Fruit fly (Drosophila melanogaster) whole organism, embryonic: ENCODE measurements around the gene CG13075.

ENCODE experiments used
- Adf1 ChIP-seq: fragments of 200-800 bp; sonication (Bioruptor generic); IDR thresholded peaks from 2 replicates; pipeline ENCODE4 v1.3.6; 2022; ENCODE audit warnings: missing biosample characterization, missing genetic modification characterization
- Awh ChIP-seq: fragments of 200-800 bp; sonication (Bioruptor generic); IDR thresholded peaks from 2 replicates; pipeline ENCODE4, ENCODE4 v1.3.6; 2022; ENCODE audit warnings: missing biosample characterization, missing genetic modification characterization
- Bteb2 ChIP-seq: fragments of 200-800 bp; sonication (Bioruptor generic); optimal IDR thresholded peaks from 2 replicates; lab custom pipeline; 2016; ENCODE audit warnings: missing biosample characterization, missing genetic modification characterization
- C15 ChIP-seq: fragments of 200-800 bp; sonication (Bioruptor generic); IDR thresholded peaks from 3 replicates; pipeline ENCODE4 v1.3.6; 2022; ENCODE audit warnings: missing biosample characterization, missing genetic modification characterization
- CG10267 ChIP-seq: fragments of 200-800 bp; sonication (Bioruptor generic); optimal IDR thresholded peaks from 2 replicates; lab custom pipeline; 2018; ENCODE audit warnings: missing biosample characterization, mild to moderate bottlenecking, missing genetic modification characterization, moderate library complexity
- CG10543 ChIP-seq: fragments of 200-800 bp; sonication (Bioruptor generic); optimal IDR thresholded peaks from 3 replicates; lab custom pipeline; 2017; ENCODE audit warnings: missing biosample characterization, mild to moderate bottlenecking, missing genetic modification characterization, moderate library complexity
- CG12104 ChIP-seq: fragments of 200-800 bp; sonication (Bioruptor generic); optimal IDR thresholded peaks from 3 replicates; lab custom pipeline; 2016; ENCODE audit warnings: missing biosample characterization, missing genetic modification characterization
- CG15696 ChIP-seq: fragments of 200-800 bp; sonication (Bioruptor generic); optimal IDR thresholded peaks from 2 replicates; lab custom pipeline; 2019; ENCODE audit warnings: missing biosample characterization, mild to moderate bottlenecking, missing genetic modification characterization, moderate library complexity
- CG1647 ChIP-seq: fragments of 200-800 bp; sonication (Bioruptor generic); optimal IDR thresholded peaks from 3 replicates; lab custom pipeline; 2016; ENCODE audit warnings: missing biosample characterization, missing genetic modification characterization
- CG16815 ChIP-seq: fragments of 200-800 bp; sonication (Bioruptor generic); optimal IDR thresholded peaks from 3 replicates; lab custom pipeline; 2017; ENCODE audit warnings: missing biosample characterization, mild to moderate bottlenecking, missing genetic modification characterization
- CG18619 ChIP-seq: fragments of 200-800 bp; sonication (Bioruptor generic); optimal IDR thresholded peaks from 3 replicates; lab custom pipeline; 2017; ENCODE audit warnings: missing biosample characterization, mild to moderate bottlenecking, missing genetic modification characterization
- CG3726 ChIP-seq: fragments of 200-800 bp; sonication (Bioruptor generic); IDR thresholded peaks from 3 replicates; pipeline ENCODE4, ENCODE4 v1.3.6; 2022; ENCODE audit warnings: missing biosample characterization, missing genetic modification characterization
- CG7963 ChIP-seq: fragments of 200-800 bp; sonication (Bioruptor generic); IDR thresholded peaks from 3 replicates; pipeline ENCODE4 v1.3.6; 2022; ENCODE audit warnings: missing biosample characterization, missing genetic modification characterization; ENCODE audit not compliant: partially characterized antibody
- CG7987 ChIP-seq: fragments of 200-800 bp; sonication (Bioruptor generic); optimal IDR thresholded peaks from 2 replicates; lab custom pipeline; 2018; ENCODE audit warnings: missing biosample characterization, mild to moderate bottlenecking, missing genetic modification characterization, moderate library complexity
- CG8924 ChIP-seq: fragments of 200-800 bp; optimal IDR thresholded peaks from 3 replicates; lab custom pipeline; 2019; ENCODE audit warnings: missing biosample characterization, mild to moderate bottlenecking, missing genetic modification characterization, moderate library complexity
- CG9609 ChIP-seq: fragments of 200-800 bp; sonication (Bioruptor generic); optimal IDR thresholded peaks from 3 replicates; lab custom pipeline; 2016; ENCODE audit warnings: missing biosample characterization, missing genetic modification characterization
- CG9932 ChIP-seq: fragments of 200-800 bp; sonication (Bioruptor generic); IDR thresholded peaks from 2 replicates; pipeline ENCODE4 v1.3.6; 2022; ENCODE audit warnings: missing biosample characterization, missing genetic modification characterization
- CHES-1-like ChIP-seq: fragments of 200-800 bp; sonication (Bioruptor generic); optimal IDR thresholded peaks from 2 replicates; lab custom pipeline; 2016; ENCODE audit warnings: missing biosample characterization, missing genetic modification characterization
- CTCF ChIP-seq: fragments of 200-800 bp; sonication (Bioruptor generic); optimal IDR thresholded peaks from 2 replicates; lab custom pipeline; 2017; ENCODE audit warnings: missing biosample characterization, mild to moderate bottlenecking, missing genetic modification characterization, moderate library complexity
- Chrac-16 ChIP-seq: fragments of 200-800 bp; sonication (Bioruptor generic); optimal IDR thresholded peaks from 3 replicates; lab custom pipeline; 2016; ENCODE audit warnings: missing biosample characterization, missing genetic modification characterization
- Dip3 ChIP-seq: fragments of 200-800 bp; sonication (Bioruptor generic); optimal IDR thresholded peaks from 3 replicates; lab custom pipeline; 2016; ENCODE audit warnings: missing biosample characterization, missing genetic modification characterization
- ERR ChIP-seq: fragments of 200-800 bp; sonication (Bioruptor generic); optimal IDR thresholded peaks from 2 replicates; lab custom pipeline; 2016; ENCODE audit warnings: missing biosample characterization, missing genetic modification characterization
- Eip74EF ChIP-seq, 2 experiments: fragments of 200-800 bp in 1 of 2; fragments of >200 bp in 1 of 2; sonication (Bioruptor generic) in 1 of 2; optimal IDR thresholded peaks; 2 replicates each; lab custom pipeline; 2017 to 2019; ENCODE audit warnings: missing biosample characterization in 2 of 2, missing genetic modification characterization in 2 of 2, mild to moderate bottlenecking in 1 of 2, moderate library complexity in 1 of 2
- Hmr ChIP-seq: fragments of 200-800 bp; sonication (Bioruptor generic); optimal IDR thresholded peaks from 3 replicates; lab custom pipeline; 2017; ENCODE audit warnings: mild to moderate bottlenecking, missing biosample characterization, missing genetic modification reagents, missing genetic modification characterization
- Jarid2 ChIP-seq: fragments of 200-800 bp; sonication (Bioruptor generic); optimal IDR thresholded peaks from 3 replicates; lab custom pipeline; 2017; ENCODE audit warnings: mild to moderate bottlenecking, missing biosample characterization, missing genetic modification reagents, missing genetic modification characterization
- Kr ChIP-seq: fragments of 200-800 bp; sonication (Bioruptor generic); optimal IDR thresholded peaks from 2 replicates; lab custom pipeline; 2017; ENCODE audit warnings: missing biosample characterization, mild to moderate bottlenecking, missing genetic modification characterization
- Max ChIP-seq: fragments of 200-800 bp; sonication (Bioruptor generic); optimal IDR thresholded peaks from 2 replicates; lab custom pipeline; 2016; ENCODE audit warnings: missing biosample characterization, mild to moderate bottlenecking, missing genetic modification characterization
- Oli ChIP-seq: fragments of 200-800 bp; sonication (Bioruptor generic); optimal IDR thresholded peaks from 2 replicates; lab custom pipeline; 2018; ENCODE audit warnings: missing biosample characterization, mild to moderate bottlenecking, missing genetic modification characterization, moderate library complexity
- Trl ChIP-seq, 3 experiments: fragments of >200 bp in 2 of 3; fragments of 200-800 bp in 1 of 3; sonication (Bioruptor generic) in 1 of 3; optimal IDR thresholded peaks; 2 replicates in 1 of 3; 3 replicates in 2 of 3; lab custom pipeline; 2016 to 2017; ENCODE audit warnings: missing biosample characterization in 1 of 3, missing genetic modification characterization in 1 of 3
- Vsx1 ChIP-seq: fragments of 200-800 bp; sonication (Bioruptor generic); optimal IDR thresholded peaks from 2 replicates; lab custom pipeline; 2017; ENCODE audit warnings: missing biosample characterization, mild to moderate bottlenecking, missing genetic modification characterization, missing genetic modification reagents
- ac ChIP-seq: fragments of 200-800 bp; sonication (Bioruptor generic); optimal IDR thresholded peaks from 3 replicates; lab custom pipeline; 2017; ENCODE audit warnings: missing biosample characterization, mild to moderate bottlenecking, missing genetic modification characterization
- br ChIP-seq: fragments of >200 bp; optimal IDR thresholded peaks from 2 replicates; lab custom pipeline; 2017
- crc ChIP-seq: fragments of 200-800 bp; sonication (Bioruptor generic); optimal IDR thresholded peaks from 2 replicates; lab custom pipeline; 2016; ENCODE audit warnings: missing biosample characterization, missing genetic modification characterization
- dati ChIP-seq: fragments of 200-800 bp; sonication (Bioruptor generic); IDR thresholded peaks from 2 replicates; pipeline ENCODE4 v1.3.6; 2022; ENCODE audit warnings: missing biosample characterization, missing genetic modification characterization
- fd3F ChIP-seq: fragments of 200-800 bp; sonication (Bioruptor generic); optimal IDR thresholded peaks from 2 replicates; lab custom pipeline; 2018; ENCODE audit warnings: missing biosample characterization, mild to moderate bottlenecking, missing genetic modification characterization, moderate library complexity
- gem ChIP-seq: fragments of 200-800 bp; sonication (Bioruptor generic); optimal IDR thresholded peaks from 2 replicates; lab custom pipeline; 2019; ENCODE audit warnings: missing biosample characterization, mild to moderate bottlenecking, missing genetic modification characterization, moderate library complexity
- gsb-n ChIP-seq: fragments of 200-800 bp; sonication (Bioruptor generic); optimal IDR thresholded peaks from 3 replicates; lab custom pipeline; 2018; ENCODE audit warnings: missing biosample characterization, mild to moderate bottlenecking, missing genetic modification characterization
- ham ChIP-seq: fragments of 200-800 bp; sonication (Bioruptor generic); IDR thresholded peaks from 2 replicates; pipeline ENCODE4 v1.3.6; 2022; ENCODE audit warnings: missing biosample characterization, missing genetic modification characterization
- kay ChIP-seq: fragments of 200-800 bp; sonication (Bioruptor generic); optimal IDR thresholded peaks from 2 replicates; lab custom pipeline; 2016; ENCODE audit warnings: missing biosample characterization, missing genetic modification characterization
- ken ChIP-seq: fragments of 200-800 bp; sonication (Bioruptor generic); IDR thresholded peaks from 3 replicates; pipeline ENCODE4 v1.3.6; 2022; ENCODE audit warnings: missing biosample characterization, missing genetic modification characterization
- klu ChIP-seq: fragments of 200-800 bp; sonication (Bioruptor generic); IDR thresholded peaks from 2 replicates; pipeline ENCODE4 v1.3.6; 2022; ENCODE audit warnings: missing biosample characterization, missing genetic modification characterization
- odd ChIP-seq: fragments of 200-800 bp; sonication (Bioruptor generic); optimal IDR thresholded peaks from 2 replicates; lab custom pipeline; 2017; ENCODE audit warnings: missing biosample characterization, mild to moderate bottlenecking, missing genetic modification characterization
- onecut ChIP-seq: fragments of 200-800 bp; sonication (Bioruptor generic); IDR thresholded peaks from 2 replicates; pipeline ENCODE4 v1.3.6; 2022; ENCODE audit warnings: missing biosample characterization, missing genetic modification characterization
- org-1 ChIP-seq: fragments of 200-800 bp; sonication (Bioruptor generic); optimal IDR thresholded peaks from 2 replicates; lab custom pipeline; 2017; ENCODE audit warnings: missing biosample characterization, missing genetic modification characterization
- peb ChIP-seq: fragments of 200-800 bp; sonication (Bioruptor generic); IDR thresholded peaks from 2 replicates; pipeline ENCODE4 v1.3.6; 2022; ENCODE audit warnings: missing biosample characterization, missing genetic modification characterization
- sna ChIP-seq: fragments of 200-800 bp; sonication (Bioruptor generic); IDR thresholded peaks from 2 replicates; pipeline ENCODE4 v1.3.6; 2022; ENCODE audit warnings: missing biosample characterization, missing genetic modification characterization; ENCODE audit not compliant: partially characterized antibody
- ttk ChIP-seq: fragments of 200-800 bp; sonication (Bioruptor generic); IDR thresholded peaks from 2 replicates; pipeline ENCODE4 v2.1.2; 2022; ENCODE audit warnings: missing biosample characterization, missing genetic modification characterization
- twi ChIP-seq: fragments of 200-800 bp; optimal IDR thresholded peaks from 2 replicates; lab custom pipeline; 2019; ENCODE audit warnings: missing biosample characterization, mild to moderate bottlenecking, missing genetic modification characterization, moderate library complexity
- z ChIP-seq: fragments of 200-800 bp; sonication (Bioruptor generic); IDR thresholded peaks from 3 replicates; pipeline ENCODE4 v1.3.6; 2022; ENCODE audit warnings: missing biosample characterization, missing genetic modification characterization
- zen2 ChIP-seq: fragments of 200-800 bp; sonication (Bioruptor generic); IDR thresholded peaks from 3 replicates; pipeline ENCODE4 v1.3.6; 2022; ENCODE audit warnings: missing biosample characterization, missing genetic modification characterization; ENCODE audit not compliant: partially characterized antibody

CG13075 gene

dm6 chr3L:16131264-16132066 is 47.7 kb downstream of the CG13075 start, which contains the start of the genes Trs20 and elg1 (continued):
- TF ChIP-seq Awh (no peak), gsb-n (tag; lab: Kevin White, UChicago) (peak; percentile 85), odd (GFP tag; lab: Kevin White, UChicago) (no peak), CG16815 (GFP tag; lab: Kevin White, UChicago) (no peak), CG3726 (GFP tag; lab: Robert Waterston, UW) (no peak), Vsx1 (GFP tag; lab: Kevin White, UChicago) (peak; percentile 59), ac (GFP tag; lab: Kevin White, UChicago) (no peak), ken (GFP tag; lab: Robert Waterston, UW) (no peak), CG15696 (tag; lab: Kevin White, UChicago) (peak; percentile 54), Kr (no peak), CG9609 (GFP tag; lab: Kevin White, UChicago) (no peak), Bteb2 (no peak), C15 (GFP tag; lab: Robert Waterston, UW) (no peak), Hmr (GFP tag; lab: Kevin White, UChicago) (peak; percentile 15), CG7987 (no peak), Dip3 (GFP tag; lab: Kevin White, UChicago) (no peak), sna (GFP tag; lab: Robert Waterston, UW) (no peak), Trl (optimal IDR thresholded peaks at IDR 0.05; lab: Kevin White, UChicago) (no peak), Trl (GFP tag; optimal IDR thresholded peaks at IDR 0.05; lab: Kevin White, UChicago) (no peak), CG7963 (GFP tag; lab: Robert Waterston, UW) (no peak), org-1 (no peak), Eip74EF (GFP tag; optimal IDR thresholded peaks at IDR 0.05; lab: Kevin White, UChicago) (no peak), klu (no peak), zen2 (GFP tag; lab: Robert Waterston, UW) (no peak), twi (peak; percentile 49), z (GFP tag; lab: Robert Waterston, UW) (no peak), CG12104 (GFP tag; lab: Kevin White, UChicago) (peak; percentile 42), ERR (GFP tag; lab: Kevin White, UChicago) (no peak), CHES-1-like (GFP tag; lab: Kevin White, UChicago) (no peak), CG1647 (GFP tag; lab: Kevin White, UChicago) (no peak), Adf1 (GFP tag; lab: Robert Waterston, UW) (no peak), kay (no peak), crc (GFP tag; lab: Kevin White, UChicago) (no peak), Oli (peak; percentile 53), peb (GFP tag; lab: Robert Waterston, UW) (no peak), ttk (no peak), CG18619 (GFP tag; lab: Kevin White, UChicago) (peak; percentile 14), Chrac-16 (peak; percentile 21), ham (GFP tag; lab: Robert Waterston, UW) (no peak), br (no peak), Max (no peak), dati (GFP tag; lab: Robert Waterston, UW) (no peak), gem (tag; lab: Kevin White, UChicago) (peak; percentile 81), onecut (0 out of 2 replicates have a peak, but pooled peaks have one; percentile 33), Jarid2 (no peak), CTCF (no peak), CG10267 (tag; lab: Kevin White, UChicago) (peak; percentile 94), CG8924 (tag; lab: Kevin White, UChicago) (peak; percentile 84), CG10543 (GFP tag; lab: Kevin White, UChicago) (peak; percentile 49), CG9932 (GFP tag; lab: Robert Waterston, UW) (peak; percentile 62), fd3F (GFP tag; lab: Kevin White, UChicago) (peak; percentile 46)
